Fruit fly (Drosophila melanogaster) whole organism, wandering third instar larva: ENCODE measurements around the gene ImpL2.

Experiments used
- Abd-B ChIP-seq: fragments of >200 bp; optimal IDR thresholded peaks from 2 replicates; lab custom pipeline; 2017; ENCODE audit warnings: missing biosample characterization, missing genetic modification characterization
- CG9705 ChIP-seq: fragments of 200-800 bp; sonication (Bioruptor generic); optimal IDR thresholded peaks from 2 replicates; lab custom pipeline; 2018; ENCODE audit warnings: missing biosample characterization, mild to moderate bottlenecking, missing genetic modification characterization
- Dfd ChIP-seq: fragments of >200 bp; optimal IDR thresholded peaks from 2 replicates; lab custom pipeline; 2017; ENCODE audit warnings: missing biosample characterization, missing genetic modification characterization
- Hr83 ChIP-seq: fragments of 200-300 bp; sonication (Bioruptor generic); optimal IDR thresholded peaks from 2 replicates; lab custom pipeline; 2016; ENCODE audit warnings: missing biosample characterization, mild to moderate bottlenecking, missing genetic modification characterization, moderate library complexity; ENCODE audit not compliant: poor library complexity, severe bottlenecking
- Myc ChIP-seq: fragments of >200 bp; optimal IDR thresholded peaks from 2 replicates; lab custom pipeline; 2017
- brk ChIP-seq: fragments of 200-800 bp; sonication (Bioruptor generic); optimal IDR thresholded peaks from 2 replicates; lab custom pipeline; 2016; ENCODE audit warnings: missing biosample characterization, mild to moderate bottlenecking, missing genetic modification characterization
- h ChIP-seq: fragments of 200-800 bp; sonication (Bioruptor generic); optimal IDR thresholded peaks from 3 replicates; lab custom pipeline; 2016; ENCODE audit warnings: missing biosample characterization, mild to moderate bottlenecking, missing genetic modification characterization
- lola ChIP-seq: fragments of >200 bp; optimal IDR thresholded peaks from 2 replicates; lab custom pipeline; 2017; ENCODE audit warnings: missing biosample characterization, missing genetic modification characterization
- psq ChIP-seq: fragments of 200-800 bp; sonication (Bioruptor generic); optimal IDR thresholded peaks from 3 replicates; lab custom pipeline; 2017; ENCODE audit warnings: missing biosample characterization, mild to moderate bottlenecking, missing genetic modification characterization, moderate library complexity

dm6 chr3L:4263502-4263901 lies 27.6 kb upstream of the ImpL2 start, which contains the start of gene CG1273:
- TF ChIP-seq Abd-B (GFP tag; lab: Kevin White, UChicago) (no peak), CG9705 (GFP tag; lab: Kevin White, UChicago) (no peak), h (no peak), lola (no peak), brk (GFP tag; lab: Kevin White, UChicago) (no peak), Myc (lab: Kevin White, UChicago) (no peak), Hr83 (GFP tag; lab: Kevin White, UChicago) (no peak), psq (GFP tag; lab: Kevin White, UChicago) (no peak), Dfd (GFP tag; lab: Kevin White, UChicago) (no peak)
